Worm (Caenorhabditis elegans) whole organism, L4/young adult: ENCODE measurements around the gene srj-53.

Source experiments
- W03F9.2 ChIP-seq: fragments of 150-350 bp; optimal IDR thresholded peaks from 2 replicates; lab custom pipeline; 2014; ENCODE audit warnings: missing biosample characterization, missing genetic modification characterization
- him-1 ChIP-seq: sonication (generic microtip); optimal IDR thresholded peaks from 2 replicates; lab custom pipeline; 2016; ENCODE audit warnings: missing genotype, missing genetic modification reagents, missing genetic modification characterization, missing compliant biosample characterization

ce11 chrV:667459-667858, 27.1 kb downstream of the srj-53 start, which contains the start of gene nhr-180:
- TF ChIP-seq him-1 (tag; lab: Kevin White, UChicago) (no peak), W03F9.2 (tag; lab: Kevin White, UChicago) (no peak)
